Fruit fly (Drosophila melanogaster) whole organism, embryonic: ENCODE measurements around the gene pigs.
A peak's percentile ranks its signal among the peaks of the same experiment; 100 is the strongest.

Experiments used
- Adf1 ChIP-seq: fragments of 200-800 bp; sonication (Bioruptor generic); IDR thresholded peaks from 2 replicates; pipeline ENCODE4 v1.3.6; 2022; ENCODE audit warnings: missing biosample characterization, missing genetic modification characterization
- Antp ChIP-seq: fragments of 200-800 bp; sonication (Bioruptor generic); optimal IDR thresholded peaks from 3 replicates; lab custom pipeline; 2016; ENCODE audit warnings: missing biosample characterization, missing genetic modification characterization
- Asciz ChIP-seq: fragments of 200-800 bp; sonication (Bioruptor generic); optimal IDR thresholded peaks from 2 replicates; lab custom pipeline; 2017; ENCODE audit warnings: missing biosample characterization, mild to moderate bottlenecking, missing genetic modification characterization, missing genetic modification reagents
- Atf-2 ChIP-seq: fragments of 200-800 bp; sonication (Bioruptor generic); optimal IDR thresholded peaks from 2 replicates; lab custom pipeline; 2016; ENCODE audit warnings: missing biosample characterization, missing genetic modification characterization
- BEAF-32 ChIP-seq: fragments of 200-800 bp; sonication (Bioruptor generic); optimal IDR thresholded peaks from 3 replicates; lab custom pipeline; 2017; ENCODE audit warnings: missing biosample characterization, missing genetic modification characterization, mild to moderate bottlenecking, moderate library complexity, missing genetic modification reagents
- CG10321 ChIP-seq: fragments of 200-800 bp; sonication (Bioruptor generic); IDR thresholded peaks from 2 replicates; pipeline ENCODE4 v1.3.6; 2022; ENCODE audit warnings: missing biosample characterization, missing genetic modification characterization
- CG10543 ChIP-seq: fragments of 200-800 bp; sonication (Bioruptor generic); optimal IDR thresholded peaks from 3 replicates; lab custom pipeline; 2017; ENCODE audit warnings: missing biosample characterization, mild to moderate bottlenecking, missing genetic modification characterization, moderate library complexity
- CG11723 ChIP-seq: fragments of 200-800 bp; sonication (Bioruptor generic); optimal IDR thresholded peaks from 2 replicates; lab custom pipeline; 2017; ENCODE audit warnings: missing biosample characterization, mild to moderate bottlenecking, missing genetic modification characterization
- CG13624 ChIP-seq: fragments of 200-800 bp; sonication (Bioruptor generic); optimal IDR thresholded peaks from 2 replicates; lab custom pipeline; 2016; ENCODE audit warnings: missing biosample characterization, missing genetic modification characterization
- CG15514 ChIP-seq: fragments of 200-800 bp; sonication (Bioruptor generic); optimal IDR thresholded peaks from 3 replicates; lab custom pipeline; 2017; ENCODE audit warnings: missing biosample characterization, missing genetic modification characterization, mild to moderate bottlenecking, moderate library complexity, missing genetic modification reagents
- CG16813 ChIP-seq: fragments of 200-800 bp; sonication (Bioruptor generic); IDR thresholded peaks from 3 replicates; pipeline ENCODE4 v1.3.6; 2022; ENCODE audit warnings: missing biosample characterization, missing genetic modification characterization; ENCODE audit not compliant: partially characterized antibody
- CG17385 ChIP-seq: fragments of 200-800 bp; sonication (Bioruptor generic); optimal IDR thresholded peaks from 3 replicates; lab custom pipeline; 2018; ENCODE audit warnings: missing biosample characterization, mild to moderate bottlenecking, missing genetic modification characterization
- CG3163 ChIP-seq: fragments of 200-800 bp; sonication (Bioruptor generic); optimal IDR thresholded peaks from 3 replicates; lab custom pipeline; 2016; ENCODE audit warnings: missing biosample characterization, missing genetic modification characterization
- CG33557 ChIP-seq: fragments of 200-800 bp; sonication (Bioruptor generic); optimal IDR thresholded peaks from 2 replicates; lab custom pipeline; 2019; ENCODE audit warnings: missing biosample characterization, mild to moderate bottlenecking, missing genetic modification characterization, moderate library complexity
- CG3838 ChIP-seq: fragments of 200-800 bp; sonication (Bioruptor generic); optimal IDR thresholded peaks from 3 replicates; lab custom pipeline; 2016; ENCODE audit warnings: missing biosample characterization, missing genetic modification characterization
- CG4617 ChIP-seq: fragments of 200-800 bp; sonication (Bioruptor generic); optimal IDR thresholded peaks from 3 replicates; lab custom pipeline; 2016; ENCODE audit warnings: missing biosample characterization, missing genetic modification characterization, borderline replicate concordance
- CG6254 ChIP-seq: fragments of 200-800 bp; sonication (Bioruptor generic); optimal IDR thresholded peaks from 3 replicates; lab custom pipeline; 2017; ENCODE audit warnings: mild to moderate bottlenecking, missing biosample characterization, missing genetic modification reagents, missing genetic modification characterization
- CG7271 ChIP-seq: fragments of 200-800 bp; sonication (Bioruptor generic); optimal IDR thresholded peaks from 2 replicates; lab custom pipeline; 2018; ENCODE audit warnings: missing biosample characterization, mild to moderate bottlenecking, missing genetic modification characterization, moderate library complexity
- CG7928 ChIP-seq: fragments of 200-800 bp; sonication (Bioruptor generic); optimal IDR thresholded peaks from 2 replicates; lab custom pipeline; 2017; ENCODE audit warnings: missing biosample characterization, mild to moderate bottlenecking, missing genetic modification characterization
- CG7963 ChIP-seq: fragments of 200-800 bp; sonication (Bioruptor generic); IDR thresholded peaks from 3 replicates; pipeline ENCODE4 v1.3.6; 2022; ENCODE audit warnings: missing biosample characterization, missing genetic modification characterization; ENCODE audit not compliant: partially characterized antibody
- CG9797 ChIP-seq: fragments of 200-800 bp; sonication (Bioruptor generic); optimal IDR thresholded peaks from 3 replicates; lab custom pipeline; 2018; ENCODE audit warnings: missing biosample characterization, mild to moderate bottlenecking, missing genetic modification characterization
- CTCF ChIP-seq: fragments of 200-800 bp; sonication (Bioruptor generic); optimal IDR thresholded peaks from 2 replicates; lab custom pipeline; 2017; ENCODE audit warnings: missing biosample characterization, mild to moderate bottlenecking, missing genetic modification characterization, moderate library complexity
- CoRest ChIP-seq: fragments of 200-800 bp; sonication (Bioruptor generic); optimal IDR thresholded peaks from 3 replicates; lab custom pipeline; 2018; ENCODE audit warnings: missing biosample characterization, mild to moderate bottlenecking, missing genetic modification characterization, moderate library complexity
- Deaf1 ChIP-seq: fragments of 200-800 bp; optimal IDR thresholded peaks from 3 replicates; lab custom pipeline; 2019; ENCODE audit warnings: missing biosample characterization, mild to moderate bottlenecking, missing genetic modification characterization, moderate library complexity
- Dfd ChIP-seq, 2 experiments: fragments of >200 bp; optimal IDR thresholded peaks; 2 replicates each; lab custom pipeline; 2017; ENCODE audit warnings: missing biosample characterization in 2 of 2, missing genetic modification characterization in 2 of 2
- Dll ChIP-seq: fragments of 200-800 bp; sonication (Bioruptor generic); IDR thresholded peaks from 4 replicates; pipeline ENCODE4 v1.3.6; 2022; ENCODE audit warnings: missing biosample characterization, missing genetic modification characterization; ENCODE audit not compliant: partially characterized antibody
- Dp ChIP-seq: fragments of 200-800 bp; sonication (Bioruptor generic); optimal IDR thresholded peaks from 2 replicates; lab custom pipeline; 2018; ENCODE audit warnings: missing biosample characterization, mild to moderate bottlenecking, missing genetic modification characterization, moderate library complexity
- Dref ChIP-seq: fragments of 200-800 bp; sonication (Bioruptor generic); IDR thresholded peaks from 2 replicates; pipeline ENCODE4 v1.3.6; 2022; ENCODE audit warnings: missing biosample characterization, missing genetic modification characterization
- Lim3 ChIP-seq: fragments of 200-800 bp; sonication (Bioruptor generic); IDR thresholded peaks from 2 replicates; pipeline ENCODE4 v1.3.6; 2022; ENCODE audit warnings: missing biosample characterization, missing genetic modification characterization
- Myb ChIP-seq: fragments of 200-800 bp; sonication (Bioruptor generic); optimal IDR thresholded peaks from 2 replicates; lab custom pipeline; 2016; ENCODE audit warnings: missing biosample characterization, missing genetic modification characterization
- Opbp ChIP-seq: fragments of 200-800 bp; sonication (Bioruptor generic); IDR thresholded peaks from 3 replicates; pipeline ENCODE4 v1.3.6; 2022; ENCODE audit warnings: missing biosample characterization, missing genetic modification characterization; ENCODE audit not compliant: partially characterized antibody
- Sin3A ChIP-seq: fragments of >200 bp; optimal IDR thresholded peaks from 2 replicates; lab custom pipeline; 2018
- YL-1 ChIP-seq: fragments of 200-800 bp; sonication (Bioruptor generic); optimal IDR thresholded peaks from 3 replicates; lab custom pipeline; 2017; ENCODE audit warnings: missing biosample characterization, mild to moderate bottlenecking, missing genetic modification characterization
- ato ChIP-seq: fragments of 200-800 bp; sonication (Bioruptor generic); IDR thresholded peaks from 2 replicates; pipeline ENCODE4 v1.3.6; 2022; ENCODE audit warnings: missing biosample characterization, missing genetic modification characterization; ENCODE audit not compliant: partially characterized antibody
- bbx ChIP-seq: fragments of 200-800 bp; sonication (Bioruptor generic); IDR thresholded peaks from 2 replicates; pipeline ENCODE4 v1.3.6; 2022; ENCODE audit warnings: missing biosample characterization, missing genetic modification characterization; ENCODE audit not compliant: partially characterized antibody
- cg ChIP-seq: fragments of 200-800 bp; sonication (Bioruptor generic); optimal IDR thresholded peaks from 3 replicates; lab custom pipeline; 2019; ENCODE audit warnings: missing biosample characterization, mild to moderate bottlenecking, missing genetic modification characterization, moderate library complexity
- chinmo ChIP-seq: fragments of 200-800 bp; sonication (Bioruptor generic); IDR thresholded peaks from 4 replicates; pipeline ENCODE4 v1.3.6; 2022; ENCODE audit warnings: missing biosample characterization, missing genetic modification characterization; ENCODE audit not compliant: partially characterized antibody
- crol ChIP-seq: fragments of 200-800 bp; sonication (Bioruptor generic); IDR thresholded peaks from 2 replicates; pipeline ENCODE4 v1.3.6; 2022; ENCODE audit warnings: missing biosample characterization, missing genetic modification characterization
- crp ChIP-seq, 2 experiments: fragments of 200-800 bp; sonication (Bioruptor generic); optimal IDR thresholded peaks; 2 replicates in 1 of 2; 3 replicates in 1 of 2; lab custom pipeline; 2017; ENCODE audit warnings: missing biosample characterization in 2 of 2, missing genetic modification characterization in 2 of 2, mild to moderate bottlenecking in 1 of 2, moderate library complexity in 1 of 2
- fd102C ChIP-seq: fragments of 200-800 bp; sonication (Bioruptor generic); optimal IDR thresholded peaks from 2 replicates; lab custom pipeline; 2018; ENCODE audit warnings: missing biosample characterization, mild to moderate bottlenecking, missing genetic modification characterization, moderate library complexity
- nerfin-2 ChIP-seq: fragments of 200-800 bp; sonication (Bioruptor generic); IDR thresholded peaks from 2 replicates; pipeline ENCODE4 v1.3.6; 2022; ENCODE audit warnings: missing biosample characterization, missing genetic modification characterization; ENCODE audit not compliant: partially characterized antibody
- nom ChIP-seq: fragments of 200-800 bp; sonication (Bioruptor generic); optimal IDR thresholded peaks from 2 replicates; lab custom pipeline; 2017; ENCODE audit warnings: missing biosample characterization, missing genetic modification characterization, mild to moderate bottlenecking, moderate library complexity, missing genetic modification reagents
- pzg ChIP-seq: fragments of 200-800 bp; sonication (Bioruptor generic); optimal IDR thresholded peaks from 3 replicates; lab custom pipeline; 2018; ENCODE audit warnings: missing biosample characterization, mild to moderate bottlenecking, missing genetic modification characterization, moderate library complexity
- rib ChIP-seq: fragments of 200-800 bp; sonication (Bioruptor generic); IDR thresholded peaks from 2 replicates; pipeline ENCODE4 v1.3.6; 2022; ENCODE audit warnings: missing biosample characterization, missing genetic modification characterization
- stwl ChIP-seq: fragments of 200-800 bp; sonication (Bioruptor generic); optimal IDR thresholded peaks from 3 replicates; lab custom pipeline; 2018; ENCODE audit warnings: missing biosample characterization, mild to moderate bottlenecking, missing genetic modification characterization, moderate library complexity
- sug ChIP-seq: fragments of 200-800 bp; optimal IDR thresholded peaks from 2 replicates; lab custom pipeline; 2019; ENCODE audit warnings: missing biosample characterization, mild to moderate bottlenecking, missing genetic modification characterization, moderate library complexity
- zen2 ChIP-seq: fragments of 200-800 bp; sonication (Bioruptor generic); IDR thresholded peaks from 3 replicates; pipeline ENCODE4 v1.3.6; 2022; ENCODE audit warnings: missing biosample characterization, missing genetic modification characterization; ENCODE audit not compliant: partially characterized antibody

The pigs gene

dm6 chrX:6683635-6684499, 84.0 kb downstream of the pigs start, which contains the start of gene Pink1 (continued):
- TF ChIP-seq YL-1 (GFP tag; lab: Kevin White, UChicago) (peak; percentile 70), cg (GFP tag; lab: Kevin White, UChicago) (peak; percentile 41), CG4617 (GFP tag; lab: Kevin White, UChicago) (peak; percentile 75), pzg (peak; percentile 52), CTCF (GFP tag; lab: Kevin White, UChicago) (peak; percentile 57), Dref (GFP tag; lab: Robert Waterston, UW) (peak; percentile 70), Adf1 (0 out of 2 replicates have a peak, but pooled peaks have one; percentile 9), crol (peak; percentile 91), bbx (peak; percentile 47; the same call in 1 of the 2 replicates), Opbp (GFP tag; lab: Robert Waterston, UW) (peak; percentile 47; the same call in 1 of the 3 replicates), rib (GFP tag; lab: Robert Waterston, UW) (peak; percentile 65; the same call in 1 of the 2 replicates), CG33557 (GFP tag; lab: Kevin White, UChicago) (no peak), Lim3 (no peak), CG6254 (no peak), Asciz (GFP tag; lab: Kevin White, UChicago) (no peak), CG13624 (GFP tag; lab: Kevin White, UChicago) (peak; percentile 91), Sin3A (lab: Kevin White, UChicago) (peak; percentile 11), CG7963 (GFP tag; lab: Robert Waterston, UW) (0 out of 3 replicates have a peak, but pooled peaks have one; percentile 6), Antp (GFP tag; lab: Kevin White, UChicago) (no peak), nom (peak; percentile 30), CG17385 (GFP tag; lab: Kevin White, UChicago) (peak; percentile 89), CG16813 (GFP tag; lab: Robert Waterston, UW) (peak; percentile 46; the same call in 2 of the 3 replicates), stwl (tag; lab: Kevin White, UChicago) (peak; percentile 42), CG10543 (peak; percentile 34), sug (tag; lab: Kevin White, UChicago) (peak; percentile 14), Dp (GFP tag; lab: Kevin White, UChicago) (peak; percentile 12), chinmo (GFP tag; lab: Robert Waterston, UW) (peak; percentile 62; the same call in 1 of the 4 replicates), CG10321 (GFP tag; lab: Robert Waterston, UW) (no peak), CG7271 (tag; lab: Kevin White, UChicago) (no peak), CG9797 (GFP tag; lab: Kevin White, UChicago) (peak; percentile 42), Dfd (GFP tag; optimal IDR thresholded peaks at IDR 0.05; lab: Kevin White, UChicago) (no peak), Dll (GFP tag; lab: Robert Waterston, UW) (0 out of 4 replicates have a peak, but pooled peaks have one; percentile 50), CG3163 (no peak), Deaf1 (tag; lab: Kevin White, UChicago) (peak; percentile 89), CoRest (tag; lab: Kevin White, UChicago) (peak; percentile 11), CG15514 (GFP tag; lab: Kevin White, UChicago) (peak; percentile 36), crp (GFP tag; optimal IDR thresholded peaks at IDR 0.05; lab: Kevin White, UChicago) (peak in 1 of 2 experiments; percentile 67)

- TF ChIP-seq Atf-2 (GFP tag; lab: Kevin White, UChicago) (no peak), CG7928 (GFP tag; lab: Kevin White, UChicago) (peak; percentile 83), ato (GFP tag; lab: Robert Waterston, UW) (peak; percentile 79), Myb (peak; percentile 21), fd102C (GFP tag; lab: Kevin White, UChicago) (no peak), CG11723 (GFP tag; lab: Kevin White, UChicago) (no peak), CG3838 (GFP tag; lab: Kevin White, UChicago) (no peak), CG16813 (GFP tag; lab: Robert Waterston, UW) (peak; percentile 52; the same call in 2 of the 3 replicates), stwl (tag; lab: Kevin White, UChicago) (peak; percentile 31), BEAF-32 (GFP tag; lab: Kevin White, UChicago) (peak; percentile 30), nerfin-2 (peak; percentile 78), zen2 (GFP tag; lab: Robert Waterston, UW) (peak; percentile 67; the same call in 2 of the 3 replicates), pzg (peak; percentile 28)
Measured at dm6 chrX:6687267-6687666, 87.4 kb downstream of the pigs start, which contains the start of gene CG44303. Gene CG44303, minus strand, starts transcription at chrX:6687420.
